Worm (Caenorhabditis elegans) whole organism, mixed stage, embryonic: Measurements from ENCODE around the gene Y57A10C.1.

Experiments
- ces-1 ChIP-seq: fragments of 150-350 bp; optimal IDR thresholded peaks from 2 replicates; lab custom pipeline; 2014; ENCODE audit warnings: missing biosample characterization, missing genetic modification reagents, missing genetic modification characterization
- sptf-1 ChIP-seq: sonication (generic microtip); optimal IDR thresholded peaks from 2 replicates; lab custom pipeline; 2017; ENCODE audit warnings: mild to moderate bottlenecking, missing genetic modification characterization, moderate library complexity, missing compliant biosample characterization
- unc-120 ChIP-seq: sonication (generic microtip); optimal IDR thresholded peaks from 2 replicates; lab custom pipeline; 2017; ENCODE audit warnings: missing genetic modification characterization, missing compliant biosample characterization; ENCODE audit not compliant: poor library complexity, severe bottlenecking

ce11 chrII:12382625-12383562, 29.4 kb downstream of the Y57A10C.1 start, which contains the start of gene btb-14:
- TF ChIP-seq unc-120 (no peak), sptf-1 (tag; lab: Kevin White, UChicago) (no peak), ces-1 (GFP tag; lab: Kevin White, UChicago) (no peak)
